Worm (Caenorhabditis elegans): ENCODE results near the gene trpp-6.

ce11 chrV:10019083-10019624 is 27.5 kb downstream of the trpp-6 start:
- TF ChIP-seq ref-1 (GFP tag; conservative IDR thresholded peaks at IDR 0.05) (no peak), ztf-29 (GFP tag; IDR thresholded peaks at IDR 0.05) (no peak), T22C8.4 (GFP tag; IDR thresholded peaks at IDR 0.05) (no peak), flt-1 (GFP tag; IDR thresholded peaks at IDR 0.05) (no peak), med-1 (GFP tag; optimal IDR thresholded peaks at IDR 0.05; ENCODE audit: insufficient read depth) (no peak), cog-1 (tag; optimal IDR thresholded peaks at IDR 0.05) (no peak)

Measured in whole organism, midembryonic.